Fruit fly (Drosophila melanogaster): ENCODE data around the gene Fum2.
A peak's percentile ranks its signal among the peaks of the same experiment; 100 is the strongest.

Gene Fum2

DNA sequence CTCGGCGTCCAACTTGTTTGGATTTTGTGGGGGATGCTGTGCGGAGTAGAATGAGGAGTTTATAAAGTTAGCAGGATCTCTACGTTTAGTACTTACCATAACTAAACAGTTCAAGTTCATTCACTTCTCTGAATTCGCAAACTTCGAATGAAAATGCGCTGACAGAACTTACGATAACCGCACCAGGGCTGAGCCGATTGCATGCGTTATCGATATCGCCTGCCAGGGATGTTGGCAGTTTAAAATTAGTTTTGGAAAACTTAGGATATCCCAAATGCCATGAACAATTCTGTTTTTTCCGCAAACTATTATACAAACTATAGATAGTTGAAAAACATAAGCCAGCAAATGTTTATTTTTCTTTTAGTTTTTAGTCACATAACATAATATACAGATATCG is 5.7 kb downstream of the Fum2 start, which contains the start of gene CG44303:
Gene CG44303, minus strand, starts transcription at position 154 of the 400 bp plus-strand sequence.
- no peak for TF ChIP-seq CG8478 (optimal IDR thresholded peaks at IDR 0.05)
- no peak for TF ChIP-seq EcR (GFP tag; optimal IDR thresholded peaks at IDR 0.05)
- no peak for TF ChIP-seq pan (optimal IDR thresholded peaks at IDR 0.05)
- no peak for TF ChIP-seq Dll (optimal IDR thresholded peaks at IDR 0.05)
- no peak for TF ChIP-seq usp (GFP tag; optimal IDR thresholded peaks at IDR 0.05)

DNA sequence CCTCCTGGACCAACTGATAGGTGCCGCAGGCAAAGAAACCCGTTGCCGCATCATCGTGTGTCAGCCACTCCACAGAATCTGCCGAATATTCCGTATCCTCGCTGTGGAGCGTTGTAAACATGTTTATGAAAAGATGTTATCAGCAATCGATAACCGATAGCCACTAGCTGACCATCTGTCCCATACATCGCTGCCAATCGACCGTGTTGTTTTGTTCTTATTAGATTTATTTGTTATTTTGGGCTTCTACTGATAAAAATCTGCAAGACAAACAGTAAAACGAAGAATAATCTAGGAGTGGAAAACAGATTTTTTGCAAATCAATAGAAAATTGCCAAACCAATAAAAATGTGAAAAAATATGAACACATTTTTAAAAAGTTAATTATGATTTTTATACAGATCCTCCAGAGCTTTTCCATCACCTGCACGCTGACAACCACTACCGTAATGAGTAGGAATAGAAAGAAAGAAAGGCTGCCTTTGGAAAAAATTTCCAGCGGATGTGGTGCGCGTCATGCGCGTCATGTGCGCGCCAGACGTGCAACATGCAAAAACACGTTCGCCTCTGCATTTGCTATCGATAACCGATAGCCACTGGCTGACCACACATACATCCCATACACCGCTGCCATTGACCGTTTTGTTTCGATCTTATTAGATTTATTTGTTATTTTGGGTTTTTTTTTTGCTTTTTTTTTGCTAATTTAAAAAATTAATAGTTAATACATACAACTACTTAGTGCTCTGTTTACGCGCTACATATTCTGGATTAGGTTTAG is 7.2 kb downstream of the Fum2 start, which contains the start of gene CG3184:
Gene CG3184, minus strand, starts transcription at position 155 of the 781 bp plus-strand sequence.
- TF ChIP-seq CG8478 (optimal IDR thresholded peaks at IDR 0.05): no peak
- no peak for TF ChIP-seq pan (optimal IDR thresholded peaks at IDR 0.05)
- no peak for TF ChIP-seq psq (optimal IDR thresholded peaks at IDR 0.05)
- no peak for TF ChIP-seq EcR (GFP tag; optimal IDR thresholded peaks at IDR 0.05)
- TF ChIP-seq usp (GFP tag; optimal IDR thresholded peaks at IDR 0.05): no peak
- no peak for TF ChIP-seq Dll (optimal IDR thresholded peaks at IDR 0.05)

DNA sequence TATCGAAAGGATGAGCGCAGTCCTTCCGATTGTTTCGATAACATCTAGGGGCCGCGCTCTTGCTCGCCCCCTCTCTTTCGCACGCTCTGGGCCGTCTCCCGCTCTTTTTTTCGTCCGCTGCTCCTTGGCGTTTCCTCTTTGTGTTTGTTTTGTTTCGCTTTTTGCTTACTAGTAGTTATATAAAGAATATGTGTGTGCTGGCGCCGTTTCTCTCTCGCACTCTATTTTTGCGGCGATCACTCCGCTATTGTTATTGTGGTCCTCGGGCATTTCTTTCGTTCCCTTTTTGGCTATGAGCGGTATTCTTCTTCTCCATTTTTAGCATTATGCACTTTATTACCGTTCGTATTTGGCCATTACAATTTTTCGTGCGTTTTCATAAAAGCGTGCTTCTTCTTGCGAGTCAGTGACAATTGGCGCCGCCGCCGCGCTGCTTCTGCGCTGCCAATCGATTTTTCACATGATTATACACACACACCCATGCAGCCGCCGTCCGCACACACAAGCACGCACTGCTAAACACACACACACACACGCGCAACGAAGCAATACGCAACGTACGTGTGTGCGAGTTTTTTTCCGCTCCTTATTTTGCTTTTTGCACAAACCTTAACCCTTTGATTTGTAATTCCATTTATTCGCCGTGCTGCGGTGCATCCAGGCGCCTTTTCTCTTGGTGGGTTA is 12.7 kb downstream of the Fum2 start:
- TF ChIP-seq Dll (optimal IDR thresholded peaks at IDR 0.05): peak; percentile 75
- peak; percentile 41 for TF ChIP-seq CG8478 (optimal IDR thresholded peaks at IDR 0.05)
- no peak for TF ChIP-seq EcR (GFP tag; optimal IDR thresholded peaks at IDR 0.05)
- TF ChIP-seq psq (optimal IDR thresholded peaks at IDR 0.05): no peak
- TF ChIP-seq pan (optimal IDR thresholded peaks at IDR 0.05): no peak
- no peak for TF ChIP-seq usp (GFP tag; optimal IDR thresholded peaks at IDR 0.05)

dm6 chrX:6694979-6695388 is 13.4 kb downstream of the Fum2 start, which contains the start of gene CG14442:
TSS of gene CG14442 (minus strand) at chrX:6695007.
- TF ChIP-seq psq (optimal IDR thresholded peaks at IDR 0.05) (no peak), usp (GFP tag; optimal IDR thresholded peaks at IDR 0.05) (no peak), pan (optimal IDR thresholded peaks at IDR 0.05) (no peak), Dll (optimal IDR thresholded peaks at IDR 0.05) (no peak), EcR (GFP tag; optimal IDR thresholded peaks at IDR 0.05) (no peak), CG8478 (optimal IDR thresholded peaks at IDR 0.05) (no peak)

DNA sequence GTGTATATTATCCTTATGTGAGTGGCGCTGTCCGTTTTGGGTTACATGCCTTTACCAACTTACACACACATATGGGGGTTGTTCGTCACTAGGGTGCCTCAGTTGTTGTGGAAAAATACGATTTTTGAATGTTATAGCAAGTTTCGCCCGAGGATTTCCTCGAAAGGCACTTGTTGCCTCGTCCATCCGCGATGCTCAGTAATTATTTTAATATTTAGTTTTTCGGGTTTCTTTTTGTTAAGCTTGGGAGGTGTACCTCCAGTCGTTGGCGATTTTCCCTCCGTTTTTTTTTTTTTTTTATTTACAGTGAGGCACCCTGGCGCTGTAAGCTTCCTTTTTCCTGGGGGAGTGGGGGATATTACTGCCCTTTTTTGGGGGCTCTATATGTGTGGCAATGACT is 14.9 kb downstream of the Fum2 start:
- TF ChIP-seq Dll (optimal IDR thresholded peaks at IDR 0.05): no peak

DNA sequence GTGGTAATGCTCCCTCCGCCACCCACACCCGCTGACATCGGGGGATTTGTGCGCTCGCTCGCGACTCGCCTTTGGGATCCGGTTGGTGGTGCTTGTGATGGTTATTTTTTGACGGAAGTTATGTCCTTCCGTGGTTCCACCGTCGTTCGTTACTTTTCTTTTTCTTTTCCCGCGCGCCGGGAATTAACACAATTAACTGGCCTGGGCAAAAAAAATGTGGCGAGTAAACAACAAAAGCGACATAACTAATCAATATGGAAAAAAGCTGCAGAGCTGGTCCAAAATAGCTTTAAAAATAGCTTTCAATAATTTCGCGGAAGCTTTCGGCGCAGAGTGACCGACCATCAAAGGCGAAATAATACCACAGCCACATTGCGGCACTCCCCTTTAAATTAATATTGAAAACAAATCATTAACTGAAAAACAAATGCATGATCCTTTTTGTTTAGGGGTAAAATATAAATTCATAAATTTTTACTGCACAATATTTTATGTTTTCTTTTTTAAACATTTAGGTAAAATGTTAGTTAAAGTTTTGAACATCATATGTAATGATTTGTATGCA is 16.8 kb downstream of the Fum2 start, which contains the start of gene CG14440:
Gene CG14440, minus strand, starts transcription at position 320 of the 565 bp plus-strand sequence.
- TF ChIP-seq psq (optimal IDR thresholded peaks at IDR 0.05) (no peak), usp (GFP tag; optimal IDR thresholded peaks at IDR 0.05) (no peak), Dll (optimal IDR thresholded peaks at IDR 0.05) (no peak), CG8478 (optimal IDR thresholded peaks at IDR 0.05) (no peak), EcR (GFP tag; optimal IDR thresholded peaks at IDR 0.05) (no peak), pan (optimal IDR thresholded peaks at IDR 0.05) (no peak)

- TF ChIP-seq pan (optimal IDR thresholded peaks at IDR 0.05) (no peak), EcR (GFP tag; optimal IDR thresholded peaks at IDR 0.05) (no peak), psq (optimal IDR thresholded peaks at IDR 0.05) (no peak), usp (GFP tag; optimal IDR thresholded peaks at IDR 0.05) (no peak)
Measured at dm6 chrX:6699255-6699885, 17.8 kb downstream of the Fum2 start, which contains the start of gene CG14441. TSS of gene CG14441 (plus strand) at chrX:6699508.

dm6 chrX:6700263-6700989 is 18.9 kb downstream of the Fum2 start:
- TF ChIP-seq EcR (GFP tag; optimal IDR thresholded peaks at IDR 0.05): no peak
- TF ChIP-seq Dll (optimal IDR thresholded peaks at IDR 0.05): no peak
- no peak for TF ChIP-seq psq (optimal IDR thresholded peaks at IDR 0.05)
- TF ChIP-seq pan (optimal IDR thresholded peaks at IDR 0.05): no peak
- TF ChIP-seq CG8478 (optimal IDR thresholded peaks at IDR 0.05): no peak
- TF ChIP-seq usp (GFP tag; optimal IDR thresholded peaks at IDR 0.05): no peak

DNA sequence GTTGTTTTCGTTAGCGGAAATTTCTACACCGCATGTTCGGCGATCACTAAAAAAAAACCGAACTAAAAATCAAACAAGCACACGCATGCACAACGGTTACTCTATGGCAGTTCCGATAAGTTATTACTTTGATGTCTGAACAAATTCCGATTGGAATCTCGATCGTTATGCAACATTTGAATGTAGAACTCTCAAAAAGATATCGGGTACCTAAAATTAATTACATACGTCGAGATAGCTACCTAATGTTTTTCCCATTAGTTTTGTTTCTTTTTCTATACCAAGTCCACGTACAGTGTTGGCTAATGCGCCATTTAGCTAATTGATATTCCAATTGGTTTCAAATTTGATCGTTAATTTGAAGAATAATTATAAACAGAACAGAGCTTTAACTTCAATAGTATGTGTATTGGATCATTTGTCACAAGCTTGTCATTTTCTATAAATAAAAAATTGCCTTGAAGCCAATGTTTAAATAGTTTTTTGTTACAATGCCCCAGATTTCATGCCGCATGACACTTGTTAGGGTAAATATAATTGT is 19.5 kb downstream of the Fum2 start:
- TF ChIP-seq pan (optimal IDR thresholded peaks at IDR 0.05): no peak
- TF ChIP-seq Dll (optimal IDR thresholded peaks at IDR 0.05): no peak
- TF ChIP-seq usp (GFP tag; optimal IDR thresholded peaks at IDR 0.05): no peak
- no peak for TF ChIP-seq CG8478 (optimal IDR thresholded peaks at IDR 0.05)
- no peak for TF ChIP-seq EcR (GFP tag; optimal IDR thresholded peaks at IDR 0.05)
- TF ChIP-seq psq (optimal IDR thresholded peaks at IDR 0.05): no peak

dm6 chrX:6702028-6702433 is 20.5 kb downstream of the Fum2 start:
- TF ChIP-seq pan (optimal IDR thresholded peaks at IDR 0.05) (no peak), CG8478 (optimal IDR thresholded peaks at IDR 0.05) (no peak), usp (GFP tag; optimal IDR thresholded peaks at IDR 0.05) (no peak), Dll (optimal IDR thresholded peaks at IDR 0.05) (no peak), psq (optimal IDR thresholded peaks at IDR 0.05) (no peak), EcR (GFP tag; optimal IDR thresholded peaks at IDR 0.05) (no peak)

dm6 chrX:6702591-6702990 is 21.0 kb downstream of the Fum2 start:
- TF ChIP-seq CG8478 (optimal IDR thresholded peaks at IDR 0.05): no peak
- no peak for TF ChIP-seq psq (optimal IDR thresholded peaks at IDR 0.05)
- no peak for TF ChIP-seq Dll (optimal IDR thresholded peaks at IDR 0.05)
- no peak for TF ChIP-seq pan (optimal IDR thresholded peaks at IDR 0.05)
- no peak for TF ChIP-seq usp (GFP tag; optimal IDR thresholded peaks at IDR 0.05)
- TF ChIP-seq EcR (GFP tag; optimal IDR thresholded peaks at IDR 0.05): no peak

Measured in whole organism.